Worm (Caenorhabditis elegans) whole organism, L2 larva: ENCODE measurements around the gene clec-70.

Experiments used
- aly-2 ChIP-seq: fragments of 150-350 bp; optimal IDR thresholded peaks from 2 replicates; lab custom pipeline; 2014; ENCODE audit warnings: missing biosample characterization, missing genetic modification characterization
- ama-1 ChIP-seq: fragments of 150-350 bp; optimal IDR thresholded peaks from 2 replicates; lab custom pipeline; 2018; ENCODE audit warnings: inconsistent platforms
- blmp-1 ChIP-seq: sonication (generic microtip); optimal IDR thresholded peaks from 2 replicates; lab custom pipeline; 2017; ENCODE audit warnings: missing genetic modification characterization, mild to moderate bottlenecking, missing compliant biosample characterization, antibody characterized with exemption, moderate library complexity; ENCODE audit not compliant: insufficient read depth
- egl-27 ChIP-seq: sonication (generic microtip); optimal IDR thresholded peaks from 3 replicates; lab custom pipeline; 2017; ENCODE audit warnings: missing biosample characterization, missing genetic modification reagents, missing genetic modification characterization
- lin-39 ChIP-seq: fragments of 150-350 bp; optimal IDR thresholded peaks from 2 replicates; lab custom pipeline; 2014; ENCODE audit warnings: missing biosample characterization, missing genetic modification reagents, missing genetic modification characterization
- snpc-4 ChIP-seq: fragments of 150-350 bp; optimal IDR thresholded peaks from 2 replicates; lab custom pipeline; 2014; ENCODE audit warnings: missing biosample characterization, missing genetic modification characterization
- unc-39 ChIP-seq: fragments of 150-350 bp; optimal IDR thresholded peaks from 2 replicates; lab custom pipeline; 2014; ENCODE audit warnings: missing biosample characterization, missing genetic modification characterization

- TF ChIP-seq aly-2 (tag; lab: Kevin White, UChicago), result no peak
- TF ChIP-seq egl-27 (tag; lab: Kevin White, UChicago), result no peak
- no peak for TF ChIP-seq unc-39 (tag; lab: Kevin White, UChicago)
- TF ChIP-seq lin-39 (tag; lab: Kevin White, UChicago), result no peak
- no peak for TF ChIP-seq ama-1
- no peak for TF ChIP-seq blmp-1 (tag; lab: Kevin White, UChicago)
- no peak for TF ChIP-seq snpc-4
These were observed 40.5 kb downstream of the clec-70 start, which contains the start of gene clec-79 for ce11 chrIV:3973049-3973448.
